Fruit fly (Drosophila melanogaster) whole organism, embryonic: ENCODE measurements around the gene Fer3HCH.

Experiments used
- Awh ChIP-seq: fragments of 200-800 bp; sonication (Bioruptor generic); IDR thresholded peaks from 2 replicates; pipeline ENCODE4, ENCODE4 v1.3.6; 2022; ENCODE audit warnings: missing biosample characterization, missing genetic modification characterization
- C15 ChIP-seq: fragments of 200-800 bp; sonication (Bioruptor generic); IDR thresholded peaks from 3 replicates; pipeline ENCODE4 v1.3.6; 2022; ENCODE audit warnings: missing biosample characterization, missing genetic modification characterization
- CG11695 ChIP-seq: fragments of 200-800 bp; sonication (Bioruptor generic); IDR thresholded peaks from 3 replicates; pipeline ENCODE4 v1.3.6; 2022; ENCODE audit warnings: missing biosample characterization, missing genetic modification characterization
- CG13296 ChIP-seq: fragments of 200-800 bp; sonication (Bioruptor generic); optimal IDR thresholded peaks from 3 replicates; lab custom pipeline; 2018; ENCODE audit warnings: missing biosample characterization, mild to moderate bottlenecking, missing genetic modification characterization
- CG15514 ChIP-seq: fragments of 200-800 bp; sonication (Bioruptor generic); optimal IDR thresholded peaks from 3 replicates; lab custom pipeline; 2017; ENCODE audit warnings: missing biosample characterization, missing genetic modification characterization, mild to moderate bottlenecking, moderate library complexity, missing genetic modification reagents
- CG17568 ChIP-seq: fragments of 200-800 bp; sonication (Bioruptor generic); optimal IDR thresholded peaks from 2 replicates; lab custom pipeline; 2018; ENCODE audit warnings: missing biosample characterization, mild to moderate bottlenecking, missing genetic modification characterization, moderate library complexity
- CG1792 ChIP-seq: fragments of 200-800 bp; sonication (Bioruptor generic); optimal IDR thresholded peaks from 2 replicates; lab custom pipeline; 2016; ENCODE audit warnings: missing biosample characterization, missing genetic modification characterization
- CG6175 ChIP-seq: fragments of 200-800 bp; sonication (Bioruptor generic); IDR thresholded peaks from 3 replicates; pipeline ENCODE4 v1.3.6; 2022; ENCODE audit warnings: missing biosample characterization, missing genetic modification characterization
- CG6683 ChIP-seq: fragments of 200-800 bp; sonication (Bioruptor generic); optimal IDR thresholded peaks from 2 replicates; lab custom pipeline; 2017; ENCODE audit warnings: missing biosample characterization, mild to moderate bottlenecking, missing genetic modification characterization, missing genetic modification reagents
- CG6813 ChIP-seq: fragments of 200-800 bp; sonication (Bioruptor generic); optimal IDR thresholded peaks from 2 replicates; lab custom pipeline; 2017; ENCODE audit warnings: missing biosample characterization, missing genetic modification characterization, mild to moderate bottlenecking, moderate library complexity, missing genetic modification reagents
- CG8765 ChIP-seq: fragments of 200-800 bp; sonication (Bioruptor generic); IDR thresholded peaks from 2 replicates; pipeline ENCODE4 v1.3.6; 2022; ENCODE audit warnings: missing biosample characterization, missing genetic modification characterization
- Dek ChIP-seq: fragments of 200-800 bp; sonication (Bioruptor generic); optimal IDR thresholded peaks from 3 replicates; lab custom pipeline; 2019; ENCODE audit warnings: missing biosample characterization, mild to moderate bottlenecking, missing genetic modification characterization, moderate library complexity
- Drgx ChIP-seq: fragments of 200-800 bp; sonication (Bioruptor generic); IDR thresholded peaks from 2 replicates; pipeline ENCODE4 v1.3.6; 2022; ENCODE audit warnings: missing biosample characterization, missing genetic modification characterization
- Eip74EF ChIP-seq, 2 experiments: fragments of 200-800 bp in 1 of 2; fragments of >200 bp in 1 of 2; sonication (Bioruptor generic) in 1 of 2; optimal IDR thresholded peaks; 2 replicates each; lab custom pipeline; 2017 to 2019; ENCODE audit warnings: missing biosample characterization in 2 of 2, missing genetic modification characterization in 2 of 2, mild to moderate bottlenecking in 1 of 2, moderate library complexity in 1 of 2
- HLH4C ChIP-seq: fragments of 200-800 bp; sonication (Bioruptor generic); IDR thresholded peaks from 3 replicates; pipeline ENCODE4 v1.3.6; 2022; ENCODE audit warnings: missing biosample characterization, missing genetic modification characterization; ENCODE audit not compliant: partially characterized antibody
- MBD-R2 ChIP-seq: fragments of 200-800 bp; sonication (Bioruptor generic); IDR thresholded peaks from 2 replicates; pipeline ENCODE4 v1.3.6; 2022; ENCODE audit warnings: missing biosample characterization, missing genetic modification characterization
- MESR4 ChIP-seq: fragments of 200-800 bp; sonication (Bioruptor generic); optimal IDR thresholded peaks from 2 replicates; lab custom pipeline; 2018; ENCODE audit warnings: missing biosample characterization, mild to moderate bottlenecking, missing genetic modification characterization, moderate library complexity
- Med ChIP-seq: fragments of 200-800 bp; sonication (Bioruptor generic); peaks from one replicate; lab custom pipeline; 2016; ENCODE audit warnings: missing biosample characterization, missing genetic modification characterization, mild to moderate bottlenecking, inconsistent platforms, moderate library complexity
- Nf-YC ChIP-seq: fragments of 200-800 bp; optimal IDR thresholded peaks from 3 replicates; lab custom pipeline; 2019; ENCODE audit warnings: missing biosample characterization, mild to moderate bottlenecking, missing genetic modification characterization, moderate library complexity
- Sox100B ChIP-seq: fragments of 200-800 bp; sonication (Bioruptor generic); optimal IDR thresholded peaks from 3 replicates; lab custom pipeline; 2018; ENCODE audit warnings: missing biosample characterization, mild to moderate bottlenecking, missing genetic modification characterization
- Usf ChIP-seq: fragments of 200-800 bp; sonication (Bioruptor generic); optimal IDR thresholded peaks from 2 replicates; lab custom pipeline; 2017; ENCODE audit warnings: missing genotype, missing biosample characterization, missing genetic modification characterization
- aop ChIP-seq: fragments of 200-800 bp; sonication (Bioruptor generic); IDR thresholded peaks from 2 replicates; pipeline ENCODE4 v1.3.6; 2022; ENCODE audit warnings: missing biosample characterization, missing genetic modification characterization
- ap ChIP-seq: fragments of 200-800 bp; sonication (Bioruptor generic); IDR thresholded peaks from 2 replicates; pipeline ENCODE4 v1.3.6; 2022; ENCODE audit warnings: missing biosample characterization, missing genetic modification characterization
- ato ChIP-seq: fragments of 200-800 bp; sonication (Bioruptor generic); IDR thresholded peaks from 2 replicates; pipeline ENCODE4 v1.3.6; 2022; ENCODE audit warnings: missing biosample characterization, missing genetic modification characterization; ENCODE audit not compliant: partially characterized antibody
- bbx ChIP-seq: fragments of 200-800 bp; sonication (Bioruptor generic); IDR thresholded peaks from 2 replicates; pipeline ENCODE4 v1.3.6; 2022; ENCODE audit warnings: missing biosample characterization, missing genetic modification characterization; ENCODE audit not compliant: partially characterized antibody
- bcd ChIP-seq: fragments of 200-800 bp; sonication (Bioruptor generic); optimal IDR thresholded peaks from 2 replicates; lab custom pipeline; 2017; ENCODE audit warnings: missing biosample characterization, mild to moderate bottlenecking, missing genetic modification characterization
- crc ChIP-seq: fragments of 200-800 bp; sonication (Bioruptor generic); optimal IDR thresholded peaks from 2 replicates; lab custom pipeline; 2016; ENCODE audit warnings: missing biosample characterization, missing genetic modification characterization
- dmrt99B ChIP-seq: fragments of 200-800 bp; sonication (Bioruptor generic); optimal IDR thresholded peaks from 2 replicates; lab custom pipeline; 2018; ENCODE audit warnings: missing biosample characterization, mild to moderate bottlenecking, missing genetic modification characterization, moderate library complexity
- eve ChIP-seq, 2 experiments: fragments of >200 bp; optimal IDR thresholded peaks; 2 replicates each; lab custom pipeline; 2017; ENCODE audit warnings: missing biosample characterization in 2 of 2, missing genetic modification characterization in 2 of 2
- gem ChIP-seq: fragments of 200-800 bp; sonication (Bioruptor generic); optimal IDR thresholded peaks from 2 replicates; lab custom pipeline; 2019; ENCODE audit warnings: missing biosample characterization, mild to moderate bottlenecking, missing genetic modification characterization, moderate library complexity
- ind ChIP-seq: fragments of 200-800 bp; sonication (Bioruptor generic); optimal IDR thresholded peaks from 3 replicates; lab custom pipeline; 2016; ENCODE audit warnings: missing biosample characterization, missing genetic modification characterization
- peb ChIP-seq: fragments of 200-800 bp; sonication (Bioruptor generic); IDR thresholded peaks from 2 replicates; pipeline ENCODE4 v1.3.6; 2022; ENCODE audit warnings: missing biosample characterization, missing genetic modification characterization
- pfk ChIP-seq: fragments of 200-800 bp; sonication (Bioruptor generic); optimal IDR thresholded peaks from 2 replicates; lab custom pipeline; 2018; ENCODE audit warnings: missing biosample characterization, mild to moderate bottlenecking, missing genetic modification characterization, moderate library complexity
- repo ChIP-seq: fragments of 200-800 bp; sonication (Bioruptor generic); optimal IDR thresholded peaks from 2 replicates; lab custom pipeline; 2016; ENCODE audit warnings: missing biosample characterization, missing genetic modification characterization
- ro ChIP-seq: fragments of 200-800 bp; sonication (Bioruptor generic); IDR thresholded peaks from 2 replicates; pipeline ENCODE4 v1.3.6; 2022; ENCODE audit warnings: missing biosample characterization, missing genetic modification characterization
- run ChIP-seq: fragments of 200-800 bp; sonication (Bioruptor generic); optimal IDR thresholded peaks from 3 replicates; lab custom pipeline; 2018; ENCODE audit warnings: missing biosample characterization, mild to moderate bottlenecking, missing genetic modification characterization
- sd ChIP-seq: fragments of 200-800 bp; sonication (Bioruptor generic); optimal IDR thresholded peaks from 3 replicates; lab custom pipeline; 2018; ENCODE audit warnings: missing biosample characterization, mild to moderate bottlenecking, missing genetic modification characterization, moderate library complexity
- sens ChIP-seq: fragments of 200-800 bp; sonication (Bioruptor generic); peaks from one replicate; lab custom pipeline; 2016; ENCODE audit warnings: missing biosample characterization, missing genetic modification characterization
- shn ChIP-seq: fragments of 200-800 bp; sonication (Bioruptor generic); optimal IDR thresholded peaks from 3 replicates; lab custom pipeline; 2016; ENCODE audit warnings: missing biosample characterization, missing genetic modification characterization
- stc ChIP-seq: fragments of 200-800 bp; sonication (Bioruptor generic); IDR thresholded peaks from 2 replicates; pipeline ENCODE4 v1.3.6; 2022; ENCODE audit warnings: missing biosample characterization, missing genetic modification characterization
- tap ChIP-seq: fragments of 200-800 bp; optimal IDR thresholded peaks from 3 replicates; lab custom pipeline; 2019; ENCODE audit warnings: missing biosample characterization, mild to moderate bottlenecking, missing genetic modification characterization, moderate library complexity
- tgo ChIP-seq: fragments of 200-800 bp; sonication (Bioruptor generic); IDR thresholded peaks from 3 replicates; pipeline ENCODE4 v1.3.6; 2022; ENCODE audit warnings: missing biosample characterization, missing genetic modification characterization
- tna ChIP-seq: fragments of 200-800 bp; sonication (Bioruptor generic); IDR thresholded peaks from 2 replicates; pipeline ENCODE4 v1.3.6; 2022; ENCODE audit warnings: missing biosample characterization, missing genetic modification characterization; ENCODE audit not compliant: partially characterized antibody
- usp ChIP-seq: fragments of >200 bp; optimal IDR thresholded peaks from 2 replicates; lab custom pipeline; 2017; ENCODE audit warnings: missing biosample characterization, missing genetic modification characterization
- vvl ChIP-seq: fragments of 200-800 bp; sonication (Bioruptor generic); IDR thresholded peaks from 2 replicates; pipeline ENCODE4 v1.3.6; 2022; ENCODE audit warnings: missing biosample characterization, missing genetic modification characterization

Gene Fer3HCH

DNA sequence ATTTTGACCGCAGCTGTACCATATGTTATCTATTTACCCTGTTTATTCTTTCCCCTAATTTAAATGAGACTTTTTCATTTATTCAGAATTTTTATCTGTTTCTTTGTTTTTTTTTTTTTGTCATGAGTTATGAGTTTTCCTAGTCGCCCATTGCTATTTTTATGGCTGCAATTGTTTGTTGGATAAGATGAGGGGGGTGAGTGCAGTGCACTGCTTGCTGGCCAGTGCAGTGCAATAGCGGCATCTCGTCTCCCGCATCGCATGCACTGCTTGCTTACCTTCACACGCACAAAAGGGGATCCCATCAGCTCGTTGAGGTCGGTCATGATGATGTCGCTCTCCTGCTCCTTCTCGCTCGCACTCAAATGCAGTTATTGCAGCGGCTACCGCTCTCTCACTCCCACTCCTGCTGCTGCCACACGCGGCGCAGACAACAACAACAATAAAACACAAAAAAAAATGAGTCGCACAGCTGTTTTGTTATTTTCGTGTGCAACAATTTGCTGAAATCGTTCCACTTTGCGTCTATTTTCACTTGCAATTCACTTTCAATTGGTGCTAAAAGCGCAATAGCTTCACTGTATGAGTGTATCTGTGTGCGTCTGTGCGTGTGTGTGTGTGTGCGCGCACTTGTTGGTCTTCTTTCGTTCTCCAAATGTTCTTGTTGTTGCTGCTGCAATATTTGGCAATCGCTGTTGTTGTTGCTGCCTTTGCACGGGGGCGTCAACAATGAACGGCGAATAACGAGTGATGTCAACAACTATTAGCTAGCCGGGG is 20.2 kb upstream of the Fer3HCH start (continued):
- TF ChIP-seq pfk (GFP tag; lab: Kevin White, UChicago) (no peak), tap (tag; lab: Kevin White, UChicago) (no peak), ato (GFP tag; lab: Robert Waterston, UW) (peak; percentile 18; the same call in 1 of the 2 replicates), CG6813 (GFP tag; lab: Kevin White, UChicago) (no peak), Dek (no peak), shn (GFP tag; lab: Kevin White, UChicago) (peak; percentile 41), MBD-R2 (GFP tag; lab: Robert Waterston, UW) (no peak), usp (GFP tag; lab: Kevin White, UChicago) (no peak), crc (GFP tag; lab: Kevin White, UChicago) (no peak), stc (GFP tag; lab: Robert Waterston, UW) (0 out of 2 replicates have a peak, but pooled peaks have one; percentile 27), run (tag; lab: Kevin White, UChicago) (no peak), ap (no peak), aop (GFP tag; lab: Robert Waterston, UW) (no peak), Awh (GFP tag; lab: Robert Waterston, UW) (no peak), dmrt99B (tag; lab: Kevin White, UChicago) (peak; percentile 36), C15 (no peak), CG11695 (GFP tag; lab: Robert Waterston, UW) (peak; percentile 36; the same call in 1 of the 3 replicates), eve (GFP tag; optimal IDR thresholded peaks at IDR 0.05; lab: Kevin White, UChicago) (no peak), CG15514 (GFP tag; lab: Kevin White, UChicago) (no peak), Drgx (GFP tag; lab: Robert Waterston, UW) (peak; percentile 47; the same call in 1 of the 2 replicates), repo (GFP tag; lab: Kevin White, UChicago) (no peak), CG8765 (GFP tag; lab: Robert Waterston, UW) (no peak), CG17568 (GFP tag; lab: Kevin White, UChicago) (no peak), MESR4 (GFP tag; lab: Kevin White, UChicago) (no peak), tna (GFP tag; lab: Robert Waterston, UW) (no peak)

DNA sequence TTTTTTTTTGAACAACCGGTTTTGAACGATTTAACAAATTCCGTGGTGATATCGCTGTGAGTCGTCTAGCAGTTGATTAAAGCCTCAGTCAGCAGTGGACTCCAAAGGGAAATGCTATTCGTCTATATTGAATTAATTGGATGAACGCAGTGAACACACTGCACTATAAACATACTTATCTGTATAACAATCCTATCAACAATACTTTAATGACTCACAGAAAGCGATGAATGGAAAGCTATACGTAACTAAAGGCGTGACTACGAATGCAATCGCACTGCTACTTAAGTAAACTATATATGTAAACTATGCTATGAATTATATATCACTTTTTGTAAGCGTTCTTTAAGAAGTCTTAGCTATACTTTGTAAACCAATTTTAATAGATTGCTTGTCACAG is 17.6 kb upstream of the Fer3HCH start:
- TF ChIP-seq ind (no peak), sens (GFP tag; lab: Kevin White, UChicago) (peak; percentile 30), CG6175 (GFP tag; lab: Robert Waterston, UW) (no peak), sd (tag; lab: Kevin White, UChicago) (peak; percentile 37), vvl (GFP tag; lab: Robert Waterston, UW) (0 out of 2 replicates have a peak, but pooled peaks have one; percentile 12)

DNA sequence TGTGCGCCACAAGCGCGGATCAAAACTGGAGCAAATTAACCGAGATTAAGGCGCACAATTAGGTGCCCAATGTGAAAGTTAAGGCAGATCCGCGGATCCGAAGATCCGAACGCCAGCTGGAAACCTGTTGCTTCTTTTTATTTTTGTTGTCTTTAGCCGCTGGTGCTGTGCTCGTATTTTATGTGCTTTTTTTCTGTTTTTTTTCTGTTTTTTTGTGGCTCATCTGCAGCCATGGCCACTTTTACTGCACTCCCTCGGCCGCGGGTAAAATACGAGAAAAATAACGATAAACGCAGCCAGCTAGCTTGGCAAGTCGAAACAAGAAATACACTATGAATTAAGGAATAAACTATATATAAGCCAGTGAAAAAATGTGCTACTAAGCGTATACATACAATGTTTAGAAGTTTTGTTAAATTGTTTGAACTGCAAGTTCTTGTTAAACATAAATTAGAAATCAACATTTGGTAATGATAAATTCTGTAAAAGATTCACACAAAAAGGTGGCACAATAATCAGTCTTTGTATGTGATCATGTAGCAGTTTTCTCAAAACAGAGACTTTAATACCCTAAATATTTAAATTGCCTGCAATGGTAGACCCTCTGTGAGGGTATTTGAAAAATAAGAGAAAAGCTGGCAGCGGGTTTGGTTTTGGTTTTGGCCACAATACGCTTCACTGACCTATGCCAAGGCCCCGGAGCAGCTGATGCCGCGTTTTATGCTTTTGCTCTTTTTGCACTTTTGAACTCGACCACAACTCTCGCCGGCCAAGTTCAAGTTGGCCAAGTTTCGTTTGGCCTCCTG is 8.6 kb upstream of the Fer3HCH start:
- TF ChIP-seq Eip74EF (GFP tag; optimal IDR thresholded peaks at IDR 0.05; lab: Kevin White, UChicago), result peak in 1 of 2 experiments; percentile 14
- peak; percentile 57 for TF ChIP-seq Med
- peak; percentile 11 for TF ChIP-seq Sox100B (GFP tag; lab: Kevin White, UChicago)
- TF ChIP-seq bcd (GFP tag; lab: Kevin White, UChicago), result no peak
- no peak for TF ChIP-seq Usf
- no peak for TF ChIP-seq CG13296 (GFP tag; lab: Kevin White, UChicago)
- TF ChIP-seq CG1792 (GFP tag; lab: Kevin White, UChicago), result no peak
- no peak for TF ChIP-seq ro (GFP tag; lab: Robert Waterston, UW)
- TF ChIP-seq tgo (GFP tag; lab: Robert Waterston, UW), result no peak
- no peak for TF ChIP-seq Nf-YC (tag; lab: Kevin White, UChicago)
- TF ChIP-seq dmrt99B (tag; lab: Kevin White, UChicago), result peak; percentile 22
- peak; percentile 21 for TF ChIP-seq gem
- no peak for TF ChIP-seq HLH4C
- TF ChIP-seq bbx (GFP tag; lab: Robert Waterston, UW), result no peak
- no peak for TF ChIP-seq peb (GFP tag; lab: Robert Waterston, UW)
- no peak for TF ChIP-seq CG6683
